Worm (Caenorhabditis elegans) whole organism, mixed stage, embryonic: Measurements from ENCODE around the gene basl-1.

ENCODE experiments used
- blmp-1 ChIP-seq: fragments of 150-350 bp; optimal IDR thresholded peaks from 2 replicates; lab custom pipeline; 2014; ENCODE audit warnings: missing biosample characterization, missing genetic modification characterization
- mab-5 ChIP-seq: fragments of 150-350 bp; optimal IDR thresholded peaks from 2 replicates; lab custom pipeline; 2014; ENCODE audit warnings: missing biosample characterization, missing genetic modification characterization
- snpc-4 ChIP-seq: fragments of 150-350 bp; optimal IDR thresholded peaks from 2 replicates; lab custom pipeline; 2014; ENCODE audit warnings: missing biosample characterization, missing genetic modification characterization
- unc-62 ChIP-seq: fragments of 150-350 bp; optimal IDR thresholded peaks from 2 replicates; lab custom pipeline; 2014; ENCODE audit warnings: missing biosample characterization, missing genetic modification reagents, missing genetic modification characterization

- TF ChIP-seq unc-62 (no peak), mab-5 (tag; lab: Kevin White, UChicago) (no peak), snpc-4 (tag; lab: Kevin White, UChicago) (no peak), blmp-1 (tag; lab: Kevin White, UChicago) (no peak)
Measured at ce11 chrIII:5604080-5604479, 10.7 kb upstream of the basl-1 start, which contains the start of gene xnd-1.
